Fruit fly (Drosophila melanogaster) whole organism, wandering third instar larva: ENCODE results near the gene PK1-R.

Experiments used
- Abd-B ChIP-seq: fragments of >200 bp; optimal IDR thresholded peaks from 2 replicates; lab custom pipeline; 2017; ENCODE audit warnings: missing biosample characterization, missing genetic modification characterization
- CG32264 ChIP-seq: fragments of 200-800 bp; sonication (Bioruptor generic); optimal IDR thresholded peaks from 2 replicates; lab custom pipeline; 2016; ENCODE audit warnings: missing biosample characterization, missing genetic modification characterization
- CG9705 ChIP-seq: fragments of 200-800 bp; sonication (Bioruptor generic); optimal IDR thresholded peaks from 2 replicates; lab custom pipeline; 2018; ENCODE audit warnings: missing biosample characterization, mild to moderate bottlenecking, missing genetic modification characterization
- CrebA ChIP-seq: fragments of 200-800 bp; sonication (Bioruptor generic); optimal IDR thresholded peaks from 2 replicates; lab custom pipeline; 2016; ENCODE audit warnings: missing biosample characterization, mild to moderate bottlenecking, missing genetic modification characterization, borderline replicate concordance
- Dfd ChIP-seq: fragments of >200 bp; optimal IDR thresholded peaks from 2 replicates; lab custom pipeline; 2017; ENCODE audit warnings: missing biosample characterization, missing genetic modification characterization
- Dif ChIP-seq: fragments of 200-275, 200-300 bp; sonication (Bioruptor generic); optimal IDR thresholded peaks from 2 replicates; lab custom pipeline; 2018; ENCODE audit warnings: missing biosample characterization, missing genetic modification characterization; ENCODE audit not compliant: partially characterized antibody
- GATAd ChIP-seq: sonication (Bioruptor generic); optimal IDR thresholded peaks from 2 replicates; lab custom pipeline; 2016; ENCODE audit warnings: missing biosample characterization, missing genetic modification characterization
- HLH106 ChIP-seq: fragments of 200-800 bp; optimal IDR thresholded peaks from 3 replicates; lab custom pipeline; 2019; ENCODE audit warnings: missing biosample characterization, mild to moderate bottlenecking, missing genetic modification characterization, moderate library complexity
- Hnf4 ChIP-seq: fragments of 200-800 bp; sonication (Bioruptor generic); optimal IDR thresholded peaks from 2 replicates; lab custom pipeline; 2016; ENCODE audit warnings: missing biosample characterization, mild to moderate bottlenecking, missing genetic modification characterization
- Hr78 ChIP-seq: fragments of >200 bp; optimal IDR thresholded peaks from 2 replicates; lab custom pipeline; 2017; ENCODE audit warnings: missing biosample characterization, missing genetic modification characterization
- Hr83 ChIP-seq: fragments of 200-300 bp; sonication (Bioruptor generic); optimal IDR thresholded peaks from 2 replicates; lab custom pipeline; 2016; ENCODE audit warnings: missing biosample characterization, mild to moderate bottlenecking, missing genetic modification characterization, moderate library complexity; ENCODE audit not compliant: poor library complexity, severe bottlenecking
- Jra ChIP-seq: sonication (Bioruptor generic); optimal IDR thresholded peaks from 2 replicates; lab custom pipeline; 2016; ENCODE audit warnings: missing biosample characterization, missing genetic modification characterization
- Mio ChIP-seq: sonication (Bioruptor generic); optimal IDR thresholded peaks from 2 replicates; lab custom pipeline; 2016; ENCODE audit warnings: missing biosample characterization, missing genetic modification characterization
- Myc ChIP-seq: fragments of >200 bp; optimal IDR thresholded peaks from 2 replicates; lab custom pipeline; 2017
- N ChIP-seq: fragments of >200 bp; optimal IDR thresholded peaks from 2 replicates; lab custom pipeline; 2018; ENCODE audit warnings: missing biosample characterization, missing external identifiers, missing genetic modification characterization
- OdsH ChIP-seq: fragments of 200-800 bp; sonication (Bioruptor generic); optimal IDR thresholded peaks from 2 replicates; lab custom pipeline; 2016; ENCODE audit warnings: missing biosample characterization, mild to moderate bottlenecking, missing genetic modification characterization
- Rel ChIP-seq, 2 experiments: fragments of 200-800 bp; sonication (Bioruptor generic) in 1 of 2; optimal IDR thresholded peaks; 2 replicates in 1 of 2; 3 replicates in 1 of 2; lab custom pipeline; 2016 to 2019; ENCODE audit warnings: mild to moderate bottlenecking in 2 of 2, missing biosample characterization in 2 of 2, missing genetic modification characterization in 2 of 2, moderate library complexity in 1 of 2
- Sp1 ChIP-seq: fragments of 200-800 bp; sonication (Bioruptor generic); optimal IDR thresholded peaks from 3 replicates; lab custom pipeline; 2019; ENCODE audit warnings: missing biosample characterization, mild to moderate bottlenecking, missing genetic modification characterization, moderate library complexity
- Vsx2 ChIP-seq: fragments of 200-300, 225-300 bp; sonication (Bioruptor generic); optimal IDR thresholded peaks from 2 replicates; lab custom pipeline; 2018; ENCODE audit warnings: missing biosample characterization, missing genetic modification characterization; ENCODE audit not compliant: partially characterized antibody
- br ChIP-seq: fragments of 200-800 bp; sonication (Bioruptor generic); optimal IDR thresholded peaks from 2 replicates; lab custom pipeline; 2016; ENCODE audit warnings: missing biosample characterization, missing genetic modification characterization
- brk ChIP-seq: fragments of 200-800 bp; sonication (Bioruptor generic); optimal IDR thresholded peaks from 2 replicates; lab custom pipeline; 2016; ENCODE audit warnings: missing biosample characterization, mild to moderate bottlenecking, missing genetic modification characterization
- dl ChIP-seq, 2 experiments: fragments of 175-275, 200-275 bp in 1 of 2; fragments of 200-275 bp in 1 of 2; sonication (Bioruptor generic); optimal IDR thresholded peaks; lab custom pipeline; 2018; ENCODE audit warnings: mild to moderate bottlenecking in 2 of 2, missing biosample characterization in 2 of 2, missing genetic modification characterization in 2 of 2, moderate library complexity in 2 of 2; ENCODE audit not compliant: partially characterized antibody in 2 of 2, insufficient read depth in 1 of 2
- dmrt93B ChIP-seq: fragments of 200-800 bp; sonication (Bioruptor generic); optimal IDR thresholded peaks from 2 replicates; lab custom pipeline; 2018; ENCODE audit warnings: missing biosample characterization, mild to moderate bottlenecking, missing genetic modification characterization
- dsf ChIP-seq: sonication (Bioruptor generic); optimal IDR thresholded peaks from 2 replicates; lab custom pipeline; 2016; ENCODE audit warnings: missing biosample characterization, missing genetic modification characterization, borderline replicate concordance
- ey ChIP-seq: fragments of 200-800 bp; sonication (Bioruptor generic); optimal IDR thresholded peaks from 2 replicates; lab custom pipeline; 2016; ENCODE audit warnings: missing biosample characterization, missing genetic modification characterization
- foxo ChIP-seq, 2 experiments: fragments of 200-800 bp; sonication (Bioruptor generic); optimal IDR thresholded peaks; 2 replicates in 1 of 2; 3 replicates in 1 of 2; lab custom pipeline; 2016 to 2017; ENCODE audit warnings: missing biosample characterization in 2 of 2, missing genetic modification characterization in 2 of 2
- fru ChIP-seq: fragments of 200-800 bp; sonication (Bioruptor generic); optimal IDR thresholded peaks from 3 replicates; lab custom pipeline; 2016; ENCODE audit warnings: missing biosample characterization, mild to moderate bottlenecking, missing genetic modification characterization
- h ChIP-seq: fragments of 200-800 bp; sonication (Bioruptor generic); optimal IDR thresholded peaks from 3 replicates; lab custom pipeline; 2016; ENCODE audit warnings: missing biosample characterization, mild to moderate bottlenecking, missing genetic modification characterization
- jim ChIP-seq: fragments of 175-275, 200-325 bp; sonication (Bioruptor generic); optimal IDR thresholded peaks from 2 replicates; lab custom pipeline; 2016; ENCODE audit warnings: missing biosample characterization, mild to moderate bottlenecking, missing genetic modification characterization
- lola ChIP-seq: fragments of >200 bp; optimal IDR thresholded peaks from 2 replicates; lab custom pipeline; 2017; ENCODE audit warnings: missing biosample characterization, missing genetic modification characterization
- pan ChIP-seq: fragments of >200 bp; optimal IDR thresholded peaks from 2 replicates; lab custom pipeline; 2017
- psq ChIP-seq: fragments of 200-800 bp; sonication (Bioruptor generic); optimal IDR thresholded peaks from 3 replicates; lab custom pipeline; 2017; ENCODE audit warnings: missing biosample characterization, mild to moderate bottlenecking, missing genetic modification characterization, moderate library complexity
- rgr ChIP-seq: fragments of 200-800 bp; sonication (Bioruptor generic); optimal IDR thresholded peaks from 3 replicates; lab custom pipeline; 2016; ENCODE audit warnings: missing biosample characterization, mild to moderate bottlenecking, missing genetic modification characterization
- sage ChIP-seq: fragments of 200-800 bp; sonication (Bioruptor generic); optimal IDR thresholded peaks from 2 replicates; lab custom pipeline; 2016; ENCODE audit warnings: missing biosample characterization, mild to moderate bottlenecking, missing genetic modification characterization
- sv ChIP-seq: fragments of 200-800 bp; sonication (Bioruptor generic); optimal IDR thresholded peaks from 3 replicates; lab custom pipeline; 2016; ENCODE audit warnings: missing biosample characterization, missing genetic modification characterization
- tai ChIP-seq: sonication (Bioruptor generic); optimal IDR thresholded peaks from 2 replicates; lab custom pipeline; 2016; ENCODE audit warnings: missing biosample characterization, missing genetic modification characterization
- usp ChIP-seq: fragments of >200 bp; optimal IDR thresholded peaks from 2 replicates; lab custom pipeline; 2017; ENCODE audit warnings: missing biosample characterization, missing genetic modification characterization
- woc ChIP-seq: sonication (Bioruptor generic); optimal IDR thresholded peaks from 2 replicates; lab custom pipeline; 2016; ENCODE audit warnings: missing biosample characterization, mild to moderate bottlenecking, missing genetic modification characterization

PK1-R gene

dm6 chr3R:14125479-14126121 is 22.7 kb upstream of the PK1-R start, which contains the start of the genes 140up and Polr2B (continued):
- TF ChIP-seq Hnf4 (GFP tag; lab: Kevin White, UChicago) (peak; percentile 94), dsf (GFP tag; lab: Kevin White, UChicago) (peak; percentile 86), pan (no peak), foxo (GFP tag; optimal IDR thresholded peaks at IDR 0.05; lab: Kevin White, UChicago) (peak in 1 of 2 experiments; percentile 95), woc (GFP tag; lab: Kevin White, UChicago) (peak; percentile 66), Dif (GFP tag; lab: Kevin White, UChicago) (no peak), fru (GFP tag; lab: Kevin White, UChicago) (peak; percentile 86), Myc (lab: Kevin White, UChicago) (peak; percentile 52), Sp1 (GFP tag; lab: Kevin White, UChicago) (peak; percentile 91)

dm6 chr3R:14122347-14122812 is 19.5 kb upstream of the PK1-R start, which contains the start of the genes Abi and twf:
Gene Abi (minus strand): TSS chr3R:14122420.
Gene twf (plus strand): TSS chr3R:14122654.
- TF ChIP-seq Rel (GFP tag; optimal IDR thresholded peaks at IDR 0.05; lab: Kevin White, UChicago) (no peak), Rel (tag; optimal IDR thresholded peaks at IDR 0.05; lab: Kevin White, UChicago) (peak; percentile 92), Sp1 (GFP tag; lab: Kevin White, UChicago) (no peak), Abd-B (GFP tag; lab: Kevin White, UChicago) (no peak), dmrt93B (GFP tag; lab: Kevin White, UChicago) (peak; percentile 57), foxo (GFP tag; optimal IDR thresholded peaks at IDR 0.05; lab: Kevin White, UChicago) (peak in 1 of 2 experiments; percentile 84), Mio (no peak), h (GFP tag; lab: Kevin White, UChicago) (peak; percentile 80), Jra (GFP tag; lab: Kevin White, UChicago) (no peak), CG32264 (peak; percentile 21), Hr83 (GFP tag; lab: Kevin White, UChicago) (peak; percentile 84), CrebA (GFP tag; lab: Kevin White, UChicago) (no peak), OdsH (GFP tag; lab: Kevin White, UChicago) (peak; percentile 68), tai (GFP tag; lab: Kevin White, UChicago) (no peak), ey (GFP tag; lab: Kevin White, UChicago) (peak; percentile 66), GATAd (GFP tag; lab: Kevin White, UChicago) (peak; percentile 68), sv (GFP tag; lab: Kevin White, UChicago) (peak; percentile 86), CG9705 (GFP tag; lab: Kevin White, UChicago) (peak; percentile 51), br (peak; percentile 63), woc (GFP tag; lab: Kevin White, UChicago) (peak; percentile 16), brk (GFP tag; lab: Kevin White, UChicago) (no peak), lola (GFP tag; lab: Kevin White, UChicago) (no peak), Vsx2 (no peak), rgr (peak; percentile 78), pan (no peak), N (GFP tag; lab: Kevin White, UChicago) (no peak), usp (GFP tag; lab: Kevin White, UChicago) (no peak), Dif (GFP tag; lab: Kevin White, UChicago) (no peak), psq (peak; percentile 68), Dfd (no peak), dl (GFP tag; optimal IDR thresholded peaks at IDR 0.05; lab: Kevin White, UChicago; ENCODE audit: insufficient read depth in 1 of 2, partially characterized antibody in 2 of 2) (no peak), Myc (lab: Kevin White, UChicago) (peak; percentile 84), dsf (GFP tag; lab: Kevin White, UChicago) (peak; percentile 76), sage (GFP tag; lab: Kevin White, UChicago) (peak; percentile 56), fru (GFP tag; lab: Kevin White, UChicago) (peak; percentile 68), HLH106 (tag; lab: Kevin White, UChicago) (peak; percentile 65), Hnf4 (GFP tag; lab: Kevin White, UChicago) (no peak), Hr78 (no peak), jim (GFP tag; lab: Kevin White, UChicago) (no peak)
- TF ChIP-seq, all 38 proteins: peak for 20
